Fruit fly (Drosophila melanogaster) whole organism, embryonic: Measurements from ENCODE around the gene CG14650.

Experiments
- Atf-2 ChIP-seq: fragments of 200-800 bp; sonication (Bioruptor generic); optimal IDR thresholded peaks from 2 replicates; lab custom pipeline; 2016; ENCODE audit warnings: missing biosample characterization, missing genetic modification characterization
- BtbVII ChIP-seq: fragments of 200-800 bp; sonication (Bioruptor generic); optimal IDR thresholded peaks from 3 replicates; lab custom pipeline; 2017; ENCODE audit warnings: missing biosample characterization, mild to moderate bottlenecking, missing genetic modification characterization
- CG11504 ChIP-seq: fragments of 200-800 bp; sonication (Bioruptor generic); optimal IDR thresholded peaks from 3 replicates; lab custom pipeline; 2019; ENCODE audit warnings: missing biosample characterization, mild to moderate bottlenecking, missing genetic modification characterization, moderate library complexity
- CG13424 ChIP-seq: fragments of 200-800 bp; sonication (Bioruptor generic); optimal IDR thresholded peaks from 2 replicates; lab custom pipeline; 2019; ENCODE audit warnings: missing biosample characterization, mild to moderate bottlenecking, missing genetic modification characterization, moderate library complexity
- CG13624 ChIP-seq: fragments of 200-800 bp; sonication (Bioruptor generic); optimal IDR thresholded peaks from 2 replicates; lab custom pipeline; 2016; ENCODE audit warnings: missing biosample characterization, missing genetic modification characterization
- CG15479 ChIP-seq: fragments of 200-800 bp; sonication (Bioruptor generic); optimal IDR thresholded peaks from 3 replicates; lab custom pipeline; 2019; ENCODE audit warnings: missing biosample characterization, mild to moderate bottlenecking, missing genetic modification characterization, moderate library complexity
- CG15696 ChIP-seq: fragments of 200-800 bp; sonication (Bioruptor generic); optimal IDR thresholded peaks from 2 replicates; lab custom pipeline; 2019; ENCODE audit warnings: missing biosample characterization, mild to moderate bottlenecking, missing genetic modification characterization, moderate library complexity
- CG16779 ChIP-seq: fragments of 200-800 bp; sonication (Bioruptor generic); IDR thresholded peaks from 2 replicates; pipeline ENCODE4 v1.3.6; 2022; ENCODE audit warnings: missing biosample characterization, missing genetic modification characterization
- CG17612 ChIP-seq: fragments of 200-800 bp; sonication (Bioruptor generic); IDR thresholded peaks from 2 replicates; pipeline ENCODE4 v1.3.6; 2022; ENCODE audit warnings: missing biosample characterization, missing genetic modification characterization
- CG3065 ChIP-seq: fragments of 200-800 bp; sonication (Bioruptor generic); optimal IDR thresholded peaks from 2 replicates; lab custom pipeline; 2016; ENCODE audit warnings: missing biosample characterization, missing genetic modification characterization
- CG34376 ChIP-seq: fragments of 200-800 bp; sonication (Bioruptor generic); optimal IDR thresholded peaks from 2 replicates; lab custom pipeline; 2018; ENCODE audit warnings: missing biosample characterization, mild to moderate bottlenecking, missing genetic modification characterization
- CG4730 ChIP-seq: fragments of 200-800 bp; sonication (Bioruptor generic); IDR thresholded peaks from 2 replicates; pipeline ENCODE4 v1.3.6; 2022; ENCODE audit warnings: missing biosample characterization, missing genetic modification characterization
- CG7357 ChIP-seq: fragments of 200-800 bp; sonication (Bioruptor generic); IDR thresholded peaks from 3 replicates; pipeline ENCODE4 v1.3.6; 2022; ENCODE audit warnings: missing biosample characterization, missing genetic modification characterization
- CG9437 ChIP-seq: fragments of 200-800 bp; sonication (Bioruptor generic); optimal IDR thresholded peaks from 2 replicates; lab custom pipeline; 2018; ENCODE audit warnings: missing biosample characterization, mild to moderate bottlenecking, missing genetic modification characterization
- Dll ChIP-seq: fragments of 200-800 bp; sonication (Bioruptor generic); IDR thresholded peaks from 4 replicates; pipeline ENCODE4 v1.3.6; 2022; ENCODE audit warnings: missing biosample characterization, missing genetic modification characterization; ENCODE audit not compliant: partially characterized antibody
- Eip74EF ChIP-seq, 2 experiments: fragments of 200-800 bp in 1 of 2; fragments of >200 bp in 1 of 2; sonication (Bioruptor generic) in 1 of 2; optimal IDR thresholded peaks; 2 replicates each; lab custom pipeline; 2017 to 2019; ENCODE audit warnings: missing biosample characterization in 2 of 2, missing genetic modification characterization in 2 of 2, mild to moderate bottlenecking in 1 of 2, moderate library complexity in 1 of 2
- Med ChIP-seq: fragments of 200-800 bp; sonication (Bioruptor generic); peaks from one replicate; lab custom pipeline; 2016; ENCODE audit warnings: missing biosample characterization, missing genetic modification characterization, mild to moderate bottlenecking, inconsistent platforms, moderate library complexity
- Mes4 ChIP-seq: fragments of 200-800 bp; sonication (Bioruptor generic); optimal IDR thresholded peaks from 2 replicates; lab custom pipeline; 2016; ENCODE audit warnings: missing biosample characterization, missing genetic modification characterization
- PHDP ChIP-seq: fragments of 200-800 bp; sonication (Bioruptor generic); optimal IDR thresholded peaks from 3 replicates; lab custom pipeline; 2018; ENCODE audit warnings: missing biosample characterization, mild to moderate bottlenecking, missing genetic modification characterization, moderate library complexity
- Pdp1 ChIP-seq, 2 experiments: fragments of 200-800 bp; sonication (Bioruptor generic); optimal IDR thresholded peaks; 3 replicates each; lab custom pipeline; 2016; ENCODE audit warnings: missing biosample characterization in 2 of 2, missing genetic modification characterization in 2 of 2, mild to moderate bottlenecking in 1 of 2, moderate library complexity in 1 of 2
- Ravus ChIP-seq: fragments of 200-800 bp; sonication (Bioruptor generic); IDR thresholded peaks from 2 replicates; pipeline ENCODE4 v1.3.6; 2022; ENCODE audit warnings: missing biosample characterization, missing genetic modification characterization
- Spps ChIP-seq: fragments of 200-800 bp; sonication (Bioruptor generic); optimal IDR thresholded peaks from 2 replicates; lab custom pipeline; 2018; ENCODE audit warnings: missing biosample characterization, mild to moderate bottlenecking, missing genetic modification characterization
- Sry-β ChIP-seq: fragments of 200-800 bp; sonication (Bioruptor generic); optimal IDR thresholded peaks from 2 replicates; lab custom pipeline; 2018; ENCODE audit warnings: missing biosample characterization, mild to moderate bottlenecking, missing genetic modification characterization, moderate library complexity
- Trl ChIP-seq, 3 experiments: fragments of >200 bp in 2 of 3; fragments of 200-800 bp in 1 of 3; sonication (Bioruptor generic) in 1 of 3; optimal IDR thresholded peaks; 2 replicates in 1 of 3; 3 replicates in 2 of 3; lab custom pipeline; 2016 to 2017; ENCODE audit warnings: missing biosample characterization in 1 of 3, missing genetic modification characterization in 1 of 3
- bab2 ChIP-seq: fragments of 200-800 bp; sonication (Bioruptor generic); optimal IDR thresholded peaks from 2 replicates; lab custom pipeline; 2016; ENCODE audit warnings: missing biosample characterization, missing genetic modification characterization
- chinmo ChIP-seq: fragments of 200-800 bp; sonication (Bioruptor generic); IDR thresholded peaks from 4 replicates; pipeline ENCODE4 v1.3.6; 2022; ENCODE audit warnings: missing biosample characterization, missing genetic modification characterization; ENCODE audit not compliant: partially characterized antibody
- corto ChIP-seq: fragments of 200-800 bp; sonication (Bioruptor generic); optimal IDR thresholded peaks from 2 replicates; lab custom pipeline; 2016; ENCODE audit warnings: missing biosample characterization, mild to moderate bottlenecking, missing genetic modification characterization, moderate library complexity
- crc ChIP-seq: fragments of 200-800 bp; sonication (Bioruptor generic); optimal IDR thresholded peaks from 2 replicates; lab custom pipeline; 2016; ENCODE audit warnings: missing biosample characterization, missing genetic modification characterization
- cwo ChIP-seq: fragments of 200-800 bp; sonication (Bioruptor generic); optimal IDR thresholded peaks from 3 replicates; lab custom pipeline; 2017; ENCODE audit warnings: missing biosample characterization, missing genetic modification characterization, mild to moderate bottlenecking, moderate library complexity, missing genetic modification reagents
- dimm ChIP-seq: fragments of 200-800 bp; sonication (Bioruptor generic); IDR thresholded peaks from 2 replicates; pipeline ENCODE4 v1.3.6; 2022; ENCODE audit warnings: missing biosample characterization, missing genetic modification characterization
- ewg ChIP-seq: fragments of 200-800 bp; sonication (Bioruptor generic); optimal IDR thresholded peaks from 3 replicates; lab custom pipeline; 2017; ENCODE audit warnings: mild to moderate bottlenecking, missing biosample characterization, missing genetic modification reagents, missing genetic modification characterization
- exex ChIP-seq: fragments of 200-800 bp; sonication (Bioruptor generic); optimal IDR thresholded peaks from 4 replicates; lab custom pipeline; 2018; ENCODE audit warnings: missing biosample characterization, mild to moderate bottlenecking, missing genetic modification characterization, moderate library complexity
- gem ChIP-seq: fragments of 200-800 bp; sonication (Bioruptor generic); optimal IDR thresholded peaks from 2 replicates; lab custom pipeline; 2019; ENCODE audit warnings: missing biosample characterization, mild to moderate bottlenecking, missing genetic modification characterization, moderate library complexity
- hb ChIP-seq: fragments of 200-800 bp; sonication (Bioruptor generic); IDR thresholded peaks from 3 replicates; pipeline ENCODE4 v1.3.6; 2022; ENCODE audit warnings: missing biosample characterization, missing genetic modification characterization; ENCODE audit not compliant: partially characterized antibody
- hbn ChIP-seq: fragments of 200-800 bp; sonication (Bioruptor generic); IDR thresholded peaks from 2 replicates; pipeline ENCODE4 v1.3.6; 2022; ENCODE audit warnings: missing biosample characterization, missing genetic modification characterization; ENCODE audit not compliant: partially characterized antibody
- her ChIP-seq: fragments of 200-800 bp; sonication (Bioruptor generic); optimal IDR thresholded peaks from 2 replicates; lab custom pipeline; 2016; ENCODE audit warnings: missing biosample characterization, missing genetic modification characterization
- hkb ChIP-seq, 2 experiments: fragments of 200-800 bp in 1 of 2; fragments of >200 bp in 1 of 2; sonication (Bioruptor generic) in 1 of 2; IDR thresholded peaks in 1 of 2; optimal IDR thresholded peaks in 1 of 2; 2 replicates each; pipeline versions ENCODE4 v1.3.6 to Lab custom; 2017 to 2022; ENCODE audit warnings: missing biosample characterization in 1 of 2, missing genetic modification characterization in 1 of 2
- mirr ChIP-seq: fragments of 200-800 bp; sonication (Bioruptor generic); optimal IDR thresholded peaks from 3 replicates; lab custom pipeline; 2018; ENCODE audit warnings: missing biosample characterization, mild to moderate bottlenecking, missing genetic modification characterization
- repo ChIP-seq: fragments of 200-800 bp; sonication (Bioruptor generic); optimal IDR thresholded peaks from 2 replicates; lab custom pipeline; 2016; ENCODE audit warnings: missing biosample characterization, missing genetic modification characterization
- sd ChIP-seq: fragments of 200-800 bp; sonication (Bioruptor generic); optimal IDR thresholded peaks from 3 replicates; lab custom pipeline; 2018; ENCODE audit warnings: missing biosample characterization, mild to moderate bottlenecking, missing genetic modification characterization, moderate library complexity
- sens-2 ChIP-seq: fragments of 200-800 bp; sonication (Bioruptor generic); IDR thresholded peaks from 2 replicates; pipeline ENCODE4 v1.3.6; 2022; ENCODE audit warnings: missing biosample characterization, missing genetic modification characterization
- sug ChIP-seq: fragments of 200-800 bp; optimal IDR thresholded peaks from 2 replicates; lab custom pipeline; 2019; ENCODE audit warnings: missing biosample characterization, mild to moderate bottlenecking, missing genetic modification characterization, moderate library complexity
- tll ChIP-seq, 2 experiments: fragments of 200-800 bp in 1 of 2; fragments of >200 bp in 1 of 2; sonication (Bioruptor generic) in 1 of 2; optimal IDR thresholded peaks; 2 replicates each; lab custom pipeline; 2017 to 2019; ENCODE audit warnings: missing biosample characterization in 2 of 2, missing genetic modification characterization in 2 of 2, mild to moderate bottlenecking in 1 of 2, moderate library complexity in 1 of 2
- ttk ChIP-seq: fragments of 200-800 bp; sonication (Bioruptor generic); IDR thresholded peaks from 2 replicates; pipeline ENCODE4 v2.1.2; 2022; ENCODE audit warnings: missing biosample characterization, missing genetic modification characterization
- zen2 ChIP-seq: fragments of 200-800 bp; sonication (Bioruptor generic); IDR thresholded peaks from 3 replicates; pipeline ENCODE4 v1.3.6; 2022; ENCODE audit warnings: missing biosample characterization, missing genetic modification characterization; ENCODE audit not compliant: partially characterized antibody

Gene CG14650

dm6 chr3R:4445083-4445482, 7.9 kb downstream of the CG14650 start (continued):
- no peak for TF ChIP-seq Mes4 (GFP tag; lab: Kevin White, UChicago)
- TF ChIP-seq repo = no peak
- TF ChIP-seq tll (GFP tag; optimal IDR thresholded peaks at IDR 0.05; lab: Kevin White, UChicago) = no peak
- TF ChIP-seq CG4730 (GFP tag; lab: Robert Waterston, UW) = no peak

- TF ChIP-seq chinmo (GFP tag; lab: Robert Waterston, UW) (0 out of 4 replicates have a peak, but pooled peaks have one; percentile 24), CG7357 (no peak), Med (GFP tag; lab: Kevin White, UChicago) (peak; percentile 33), Pdp1 (GFP tag; optimal IDR thresholded peaks at IDR 0.05; lab: Kevin White, UChicago) (peak in 1 of 2 experiments; percentile 39), Ravus (no peak), sug (tag; lab: Kevin White, UChicago) (peak; percentile 43), mirr (GFP tag; lab: Kevin White, UChicago) (peak; percentile 83), sens-2 (GFP tag; lab: Robert Waterston, UW) (no peak), exex (peak; percentile 83), CG15479 (peak; percentile 12), CG11504 (tag; lab: Kevin White, UChicago) (no peak), CG34376 (GFP tag; lab: Kevin White, UChicago) (peak; percentile 2), sd (peak; percentile 39), hb (no peak), ttk (no peak), CG15696 (no peak), Sry-β (GFP tag; lab: Kevin White, UChicago) (no peak)
Observed at dm6 chr3R:4446455-4447224, 9.5 kb downstream of the CG14650 start.

dm6 chr3R:4449256-4449655, 12.1 kb downstream of the CG14650 start:
- TF ChIP-seq Spps (tag; lab: Kevin White, UChicago) (no peak), hkb (optimal IDR thresholded peaks at IDR 0.05; lab: Kevin White, UChicago) (no peak), hkb (GFP tag; IDR thresholded peaks at IDR 0.05; lab: Robert Waterston, UW) (peak; percentile 27; the same call in 1 of the 2 replicates), her (no peak), CG3065 (no peak), BtbVII (no peak), CG16779 (GFP tag; lab: Robert Waterston, UW) (no peak), Dll (GFP tag; lab: Robert Waterston, UW) (0 out of 4 replicates have a peak, but pooled peaks have one; percentile 28), CG13424 (no peak), CG13624 (GFP tag; lab: Kevin White, UChicago) (no peak), Med (GFP tag; lab: Kevin White, UChicago) (peak; percentile 70), Trl (optimal IDR thresholded peaks at IDR 0.05; lab: Kevin White, UChicago) (no peak), Trl (GFP tag; optimal IDR thresholded peaks at IDR 0.05; lab: Kevin White, UChicago) (no peak), gem (tag; lab: Kevin White, UChicago) (no peak), bab2 (GFP tag; lab: Kevin White, UChicago) (no peak), dimm (GFP tag; lab: Robert Waterston, UW) (no peak), zen2 (peak; percentile 57; the same call in 1 of the 3 replicates), cwo (GFP tag; lab: Kevin White, UChicago) (peak; percentile 91), CG17612 (no peak), Atf-2 (no peak), corto (GFP tag; lab: Kevin White, UChicago) (no peak), ewg (GFP tag; lab: Kevin White, UChicago) (peak; percentile 3), CG9437 (GFP tag; lab: Kevin White, UChicago) (no peak), Eip74EF (GFP tag; optimal IDR thresholded peaks at IDR 0.05; lab: Kevin White, UChicago) (no peak), PHDP (no peak), crc (GFP tag; lab: Kevin White, UChicago) (no peak), hbn (GFP tag; lab: Robert Waterston, UW) (no peak)
